ENCODE assay signal across 6 worm cellular contexts in the genomic region with DNA sequence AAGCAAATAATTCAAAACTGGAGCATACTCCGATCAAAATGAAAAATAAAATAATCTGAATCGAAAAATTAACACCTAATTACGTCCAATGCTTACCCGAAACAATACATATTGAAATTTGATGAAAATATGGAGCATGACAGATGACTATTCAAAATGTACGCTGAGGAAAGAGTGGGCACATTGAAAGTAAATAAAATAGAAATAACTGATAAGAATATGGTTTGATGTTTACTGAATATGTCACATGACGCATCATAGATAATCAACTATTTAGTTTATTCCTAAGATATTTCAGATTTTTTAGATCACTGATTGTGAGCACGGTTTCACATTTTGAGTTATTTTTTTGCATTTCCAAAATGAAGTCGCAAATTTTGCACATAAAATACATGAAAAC.
TF ChIP-seq lines count a peak whose summit lies in the region.

A gene (minus strand): TSS at position 348 of the 400 bp plus-strand sequence.

TF ChIP-seq in whole organism, L1 larva, 84 proteins besides CTCF, POLR2A, EP300 and RAD21:
- TF ChIP-seq elt-2 (tag; optimal IDR thresholded peaks at IDR 0.05; lab: Kevin White, UChicago) (peak; percentile 63), F16B12.6 (tag; optimal IDR thresholded peaks at IDR 0.05; lab: Kevin White, UChicago) (no peak), lin-35 (GFP tag; optimal IDR thresholded peaks at IDR 0.05; lab: Kevin White, UChicago) (peak in 1 of 2 experiments; percentile 38)

TF ChIP-seq in whole organism, L2 larva, 48 proteins besides CTCF, POLR2A, EP300 and RAD21:
- TF ChIP-seq nhr-12 (tag; optimal IDR thresholded peaks at IDR 0.05; lab: Kevin White, UChicago): no peak
- no peak for TF ChIP-seq peb-1 (tag; optimal IDR thresholded peaks at IDR 0.05; lab: Kevin White, UChicago)
- no peak for TF ChIP-seq nhr-237 (tag; optimal IDR thresholded peaks at IDR 0.05; lab: Kevin White, UChicago)
- TF ChIP-seq crh-2 (tag; optimal IDR thresholded peaks at IDR 0.05; lab: Kevin White, UChicago): peak; percentile 36
- no peak for TF ChIP-seq ZK546.5 (tag; optimal IDR thresholded peaks at IDR 0.05; lab: Kevin White, UChicago)
- peak; percentile 79 for TF ChIP-seq fos-1 (tag; optimal IDR thresholded peaks at IDR 0.05; lab: Kevin White, UChicago)
- TF ChIP-seq lin-13 (GFP tag; optimal IDR thresholded peaks at IDR 0.05; lab: Kevin White, UChicago): no peak
- no peak for TF ChIP-seq mdl-1 (tag; optimal IDR thresholded peaks at IDR 0.05; lab: Kevin White, UChicago)
- TF ChIP-seq ama-1 (optimal IDR thresholded peaks at IDR 0.05; lab: Kevin White, UChicago): no peak
- peak; percentile 11 for TF ChIP-seq nhr-129 (tag; optimal IDR thresholded peaks at IDR 0.05; lab: Kevin White, UChicago)
- peak; percentile 7 for TF ChIP-seq gmeb-1 (tag; optimal IDR thresholded peaks at IDR 0.05; lab: Kevin White, UChicago)
- TF ChIP-seq mab-5 (tag; optimal IDR thresholded peaks at IDR 0.05; lab: Kevin White, UChicago): no peak

TF ChIP-seq in whole organism, L3 larva, 47 proteins besides CTCF, POLR2A, EP300 and RAD21:
- TF ChIP-seq pha-4 (tag; optimal IDR thresholded peaks at IDR 0.05; lab: Kevin White, UChicago) (peak; percentile 84), fos-1 (tag; optimal IDR thresholded peaks at IDR 0.05; lab: Kevin White, UChicago) (no peak), skn-1 (tag; optimal IDR thresholded peaks at IDR 0.05; lab: Kevin White, UChicago) (peak; percentile 35), lin-15B (tag; optimal IDR thresholded peaks at IDR 0.05; lab: Kevin White, UChicago) (no peak), eor-1 (tag; optimal IDR thresholded peaks at IDR 0.05; lab: Kevin White, UChicago) (no peak), elt-2 (tag; optimal IDR thresholded peaks at IDR 0.05; lab: Kevin White, UChicago) (peak; percentile 82), aly-2 (tag; optimal IDR thresholded peaks at IDR 0.05; lab: Kevin White, UChicago) (no peak), pqm-1 (tag; optimal IDR thresholded peaks at IDR 0.05; lab: Kevin White, UChicago) (peak; percentile 74), tbx-2 (tag; optimal IDR thresholded peaks at IDR 0.05; lab: Kevin White, UChicago) (no peak)

TF ChIP-seq in whole organism, L4 larva, 104 proteins besides CTCF, POLR2A, EP300 and RAD21 (continues in another document):
- TF ChIP-seq hif-1 (tag; optimal IDR thresholded peaks at IDR 0.05; lab: Kevin White, UChicago) (no peak), Y75B8A.6 (GFP tag; IDR thresholded peaks at IDR 0.05; lab: Robert Waterston, UW) (no peak), nhr-237 (tag; optimal IDR thresholded peaks at IDR 0.05; lab: Kevin White, UChicago) (no peak), dmd-6 (GFP tag; IDR thresholded peaks at IDR 0.05; lab: Robert Waterston, UW) (peak; percentile 52; the same call in 1 of the 2 replicates), hlh-30 (tag; optimal IDR thresholded peaks at IDR 0.05; lab: Kevin White, UChicago; ENCODE audit: insufficient read depth) (peak; percentile 56), dve-1 (tag; optimal IDR thresholded peaks at IDR 0.05; lab: Kevin White, UChicago; ENCODE audit: insufficient read depth) (peak; percentile 87), spr-3 (GFP tag; optimal IDR thresholded peaks at IDR 0.05; lab: Kevin White, UChicago) (no peak), hlh-11 (tag; optimal IDR thresholded peaks at IDR 0.05; lab: Kevin White, UChicago) (peak; percentile 53), gei-8 (GFP tag; optimal IDR thresholded peaks at IDR 0.05; lab: Kevin White, UChicago) (no peak), dpl-1 (GFP tag; optimal IDR thresholded peaks at IDR 0.05; lab: Kevin White, UChicago) (no peak), nhr-28 (tag; optimal IDR thresholded peaks at IDR 0.05; lab: Kevin White, UChicago) (peak; percentile 35), php-3 (GFP tag; IDR thresholded peaks at IDR 0.05; lab: Robert Waterston, UW) (peak; percentile 37; the same call in 1 of the 2 replicates), ztf-7 (tag; optimal IDR thresholded peaks at IDR 0.05; lab: Kevin White, UChicago) (peak; percentile 44), duxl-1 (tag; optimal IDR thresholded peaks at IDR 0.05; lab: Kevin White, UChicago; ENCODE audit: poor library complexity) (no peak), pqm-1 (tag; optimal IDR thresholded peaks at IDR 0.05; lab: Kevin White, UChicago) (peak; percentile 63), nhr-48 (tag; optimal IDR thresholded peaks at IDR 0.05; lab: Kevin White, UChicago) (no peak), daf-16 (GFP tag; optimal IDR thresholded peaks at IDR 0.05; lab: Kevin White, UChicago) (peak in 1 of 2 experiments; percentile 57), daf-16 (tag; optimal IDR thresholded peaks at IDR 0.05; lab: Kevin White, UChicago) (peak; percentile 97), daf-8 (GFP tag; IDR thresholded peaks at IDR 0.05; lab: Robert Waterston, UW) (no peak), unc-62 (GFP tag; optimal IDR thresholded peaks at IDR 0.05 in 1 of 2; lab: Kevin White, UChicago) (peak in 1 of 2 experiments; percentile 38), unc-62 (tag; optimal IDR thresholded peaks at IDR 0.05; lab: Kevin White, UChicago) (no peak)

TF ChIP-seq in whole organism, late embryonic, 69 proteins besides CTCF, POLR2A, EP300 and RAD21:
- no peak for TF ChIP-seq hlh-8 (tag; optimal IDR thresholded peaks at IDR 0.05; lab: Kevin White, UChicago)
- TF ChIP-seq pqm-1 (tag; optimal IDR thresholded peaks at IDR 0.05; lab: Kevin White, UChicago): no peak
- TF ChIP-seq dmd-4 (tag; optimal IDR thresholded peaks at IDR 0.05; lab: Kevin White, UChicago; ENCODE audit: borderline replicate concordance): no peak
- no peak for TF ChIP-seq unc-3 (GFP tag; conservative IDR thresholded peaks at IDR 0.05; lab: Robert Waterston, UW)
- TF ChIP-seq unc-3 (tag; optimal IDR thresholded peaks at IDR 0.05; lab: Kevin White, UChicago): no peak
- peak; percentile 14 for TF ChIP-seq elt-2 (tag; optimal IDR thresholded peaks at IDR 0.05; lab: Kevin White, UChicago)

TF ChIP-seq in whole organism, young adult, 124 proteins besides CTCF, POLR2A, EP300 and RAD21:
- TF ChIP-seq nhr-80 (tag; optimal IDR thresholded peaks at IDR 0.05; lab: Kevin White, UChicago) (peak; percentile 63), bed-1 (GFP tag; IDR thresholded peaks at IDR 0.05; lab: Robert Waterston, UW) (no peak)
